Fruit fly (Drosophila melanogaster): ENCODE results near the gene FoxK.

Gene FoxK

DNA sequence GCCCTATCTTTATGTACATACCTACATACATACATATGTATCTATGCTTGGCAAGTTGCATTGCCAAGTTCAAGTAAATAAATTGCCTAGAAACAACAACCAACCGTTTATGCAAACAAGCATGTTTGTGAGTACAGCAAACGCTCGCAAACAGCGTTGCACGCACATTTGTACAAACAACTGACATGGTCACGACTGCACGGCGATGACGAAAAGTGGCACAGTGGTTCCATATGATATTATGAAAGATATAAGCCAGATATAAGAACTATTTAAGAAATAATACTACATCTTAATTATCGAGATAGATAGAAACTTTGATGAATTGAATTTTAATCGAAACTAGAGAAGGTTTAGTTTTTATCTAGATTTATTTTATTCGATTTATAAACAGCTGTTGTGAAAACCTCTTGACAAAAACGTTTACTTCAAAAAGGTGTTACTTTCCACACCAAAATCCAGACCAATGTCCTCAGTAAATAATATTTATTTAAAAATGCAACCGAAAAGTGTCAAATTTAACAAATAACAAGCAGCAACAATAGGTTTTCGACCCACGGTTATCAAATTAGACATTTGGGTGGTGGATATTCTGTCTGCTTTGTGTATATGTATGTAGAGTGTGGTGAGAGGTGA, 30.7 kb downstream of the FoxK start (continued):
- peak; percentile 91 for TF ChIP-seq gcm (GFP tag; optimal IDR thresholded peaks at IDR 0.05)
- peak; percentile 51 for TF ChIP-seq CG6272 (GFP tag; IDR thresholded peaks at IDR 0.05)
- TF ChIP-seq Oli (tag; optimal IDR thresholded peaks at IDR 0.05) = peak; percentile 97
- no peak for TF ChIP-seq crol (GFP tag; IDR thresholded peaks at IDR 0.05)
- TF ChIP-seq Hr3 (GFP tag; optimal IDR thresholded peaks at IDR 0.05) = peak; percentile 91
- TF ChIP-seq gsb (GFP tag; IDR thresholded peaks at IDR 0.05) = peak; percentile 62
- TF ChIP-seq pita (GFP tag; optimal IDR thresholded peaks at IDR 0.05) = no peak
- peak; percentile 93 for TF ChIP-seq D19A (tag; optimal IDR thresholded peaks at IDR 0.05)
- peak; percentile 93 for TF ChIP-seq fd102C (GFP tag; optimal IDR thresholded peaks at IDR 0.05)
- no peak for TF ChIP-seq ken (GFP tag; IDR thresholded peaks at IDR 0.05)
- TF ChIP-seq Atf6 (GFP tag; IDR thresholded peaks at IDR 0.05) = peak; percentile 83; the same call in 1 of the 2 replicates
- TF ChIP-seq so (GFP tag; IDR thresholded peaks at IDR 0.05) = peak; percentile 91
- TF ChIP-seq ase (GFP tag; IDR thresholded peaks at IDR 0.05) = peak; percentile 43
- peak; percentile 50 for TF ChIP-seq CG8765 (GFP tag; IDR thresholded peaks at IDR 0.05)
- no peak for TF ChIP-seq lov (optimal IDR thresholded peaks at IDR 0.05)
- peak; percentile 82 for TF ChIP-seq lov (GFP tag; IDR thresholded peaks at IDR 0.05)
- no peak for TF ChIP-seq hbn (GFP tag; IDR thresholded peaks at IDR 0.05; ENCODE audit: partially characterized antibody)
- TF ChIP-seq NC2β (GFP tag; optimal IDR thresholded peaks at IDR 0.05) = peak; percentile 79
- TF ChIP-seq Hr78 (GFP tag; optimal IDR thresholded peaks at IDR 0.05) = peak in 1 of 2 experiments; percentile 87
- peak; percentile 93 for TF ChIP-seq CG18619 (GFP tag; optimal IDR thresholded peaks at IDR 0.05)
- no peak for TF ChIP-seq nerfin-2 (GFP tag; IDR thresholded peaks at IDR 0.05; ENCODE audit: partially characterized antibody)
- peak; percentile 90 for TF ChIP-seq CG6689 (GFP tag; IDR thresholded peaks at IDR 0.05)
- TF ChIP-seq Sry-δ (GFP tag; optimal IDR thresholded peaks at IDR 0.05) = peak; percentile 35
- TF ChIP-seq CG2129 (GFP tag; IDR thresholded peaks at IDR 0.05; ENCODE audit: partially characterized antibody) = no peak
- peak; percentile 90 for TF ChIP-seq CG2875 (GFP tag; optimal IDR thresholded peaks at IDR 0.05)
- peak; percentile 71 for TF ChIP-seq sim (GFP tag; IDR thresholded peaks at IDR 0.05)
- peak; percentile 69; the same call in 1 of the 2 replicates for TF ChIP-seq sob (GFP tag; IDR thresholded peaks at IDR 0.05)
- peak; percentile 68 for TF ChIP-seq jumu (GFP tag; optimal IDR thresholded peaks at IDR 0.05)
- TF ChIP-seq sima (GFP tag; optimal IDR thresholded peaks at IDR 0.05) = no peak
- peak; percentile 86 for TF ChIP-seq CG4360 (GFP tag; IDR thresholded peaks at IDR 0.05)
- no peak for TF ChIP-seq sc (optimal IDR thresholded peaks at IDR 0.05)
- TF ChIP-seq sc (GFP tag; optimal IDR thresholded peaks at IDR 0.05) = peak; percentile 89
- peak; percentile 23; the same call in 1 of the 2 replicates for TF ChIP-seq MBD-R2 (GFP tag; IDR thresholded peaks at IDR 0.05)
- TF ChIP-seq Mrtf (GFP tag; IDR thresholded peaks at IDR 0.05) = peak; percentile 53; the same call in 1 of the 3 replicates
- peak; percentile 68 to 97 for TF ChIP-seq Hr51 (GFP tag; optimal IDR thresholded peaks at IDR 0.05)
- peak; percentile 96 for TF ChIP-seq CG9437 (GFP tag; optimal IDR thresholded peaks at IDR 0.05)
- TF ChIP-seq Abd-B (GFP tag; optimal IDR thresholded peaks at IDR 0.05) = peak; percentile 79
- TF ChIP-seq CG1647 (GFP tag; optimal IDR thresholded peaks at IDR 0.05) = peak; percentile 73
- peak; percentile 91 for TF ChIP-seq Fer1 (GFP tag; optimal IDR thresholded peaks at IDR 0.05)
- TF ChIP-seq Ssrp (tag; optimal IDR thresholded peaks at IDR 0.05) = peak; percentile 94
- peak; percentile 67 for TF ChIP-seq CG6654 (GFP tag; optimal IDR thresholded peaks at IDR 0.05)
- TF ChIP-seq mam (GFP tag; optimal IDR thresholded peaks at IDR 0.05) = peak; percentile 71
- TF ChIP-seq caup (GFP tag; optimal IDR thresholded peaks at IDR 0.05; ENCODE audit: severe bottlenecking) = peak; percentile 80
- TF ChIP-seq tin (GFP tag; optimal IDR thresholded peaks at IDR 0.05) = peak; percentile 87
- peak; percentile 84 for TF ChIP-seq E2f1 (GFP tag; IDR thresholded peaks at IDR 0.05)
- TF ChIP-seq twi (tag; optimal IDR thresholded peaks at IDR 0.05) = peak; percentile 81
- TF ChIP-seq CG4854 (GFP tag; optimal IDR thresholded peaks at IDR 0.05) = peak; percentile 73
- TF ChIP-seq pros (GFP tag; optimal IDR thresholded peaks at IDR 0.05) = peak; percentile 27
- peak; percentile 84 for TF ChIP-seq Ptx1 (GFP tag; IDR thresholded peaks at IDR 0.05)
- TF ChIP-seq ro (GFP tag; IDR thresholded peaks at IDR 0.05) = peak; percentile 71; the same call in 1 of the 2 replicates
